Worm (Caenorhabditis elegans) whole organism, young adult: ENCODE results near the gene C29F3.7.

Source experiments
- F33H1.4 ChIP-seq: fragments of 200-800 bp; sonication (Bioruptor generic); IDR thresholded peaks from 2 replicates; pipeline ENCODE4 v1.3.6; 2022; ENCODE audit warnings: missing genetic modification reagents, missing genetic modification characterization, missing compliant biosample characterization
- F57C9.4 ChIP-seq: sonication (generic microtip); optimal IDR thresholded peaks from 2 replicates; lab custom pipeline; 2017; ENCODE audit warnings: mild to moderate bottlenecking, missing genetic modification characterization, missing compliant biosample characterization
- ama-1 ChIP-seq, 3 experiments: fragments of 150-350 bp in 1 of 3; sonication (generic microtip) in 2 of 3; optimal IDR thresholded peaks; 2 replicates each; lab custom pipeline; 2014 to 2018; ENCODE audit warnings: missing biosample characterization in 2 of 3, missing genetic modification characterization in 2 of 3, missing genetic modification reagents in 2 of 3
- ceh-91 ChIP-seq: fragments of 200-800 bp; sonication (Bioruptor generic); IDR thresholded peaks from 2 replicates; pipeline ENCODE4 v1.3.6; 2022; ENCODE audit warnings: missing genetic modification reagents, missing genetic modification characterization, missing compliant biosample characterization
- mel-28 ChIP-seq: sonication (generic microtip); optimal IDR thresholded peaks from 2 replicates; lab custom pipeline; 2016; ENCODE audit warnings: borderline replicate concordance, mild to moderate bottlenecking, missing genetic modification characterization, missing compliant biosample characterization
- nfyb-1 ChIP-seq: fragments of 200-800 bp; sonication (Bioruptor generic); IDR thresholded peaks from 2 replicates; pipeline ENCODE4 v1.3.6; 2022; ENCODE audit warnings: missing genetic modification reagents, missing genetic modification characterization, missing compliant biosample characterization
- nhr-120 ChIP-seq: fragments of 200-800 bp; sonication (Bioruptor generic); IDR thresholded peaks from 2 replicates; pipeline ENCODE4 v1.3.6; 2022; ENCODE audit warnings: missing genetic modification characterization, missing compliant biosample characterization
- snpc-1.3 ChIP-seq: sonication (generic microtip); optimal IDR thresholded peaks from 2 replicates; lab custom pipeline; 2017; ENCODE audit warnings: missing genetic modification characterization, mild to moderate bottlenecking, missing compliant biosample characterization, antibody characterized with exemption, moderate library complexity, missing genotype, missing genetic modification reagents; ENCODE audit not compliant: insufficient read depth
- tbx-9 ChIP-seq: sonication (generic microtip); optimal IDR thresholded peaks from 2 replicates; lab custom pipeline; 2016; ENCODE audit warnings: borderline replicate concordance, missing genetic modification characterization, inconsistent platforms, missing compliant biosample characterization

DNA sequence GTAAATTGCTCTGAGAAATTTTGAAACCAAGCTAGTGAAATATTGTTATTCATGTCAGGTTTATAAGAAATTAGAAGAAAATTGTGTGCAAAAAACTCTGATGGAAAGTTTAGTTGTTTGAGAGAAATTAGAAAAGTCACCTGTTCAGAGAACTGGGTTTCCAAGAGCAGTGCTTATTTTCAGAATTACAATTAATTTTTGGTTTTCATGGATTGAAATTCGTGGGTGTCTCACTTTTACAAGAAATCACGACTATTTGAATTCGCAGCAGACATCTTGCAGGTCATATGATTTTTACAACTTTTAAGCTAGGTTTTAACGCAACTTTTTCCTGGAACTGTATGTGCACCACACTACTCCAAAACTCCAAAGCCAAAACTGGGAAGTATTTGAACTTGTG is 45.7 kb upstream of the C29F3.7 start, which contains the start of gene srz-10:
- TF ChIP-seq F57C9.4 (tag; lab: Kevin White, UChicago) (no peak), snpc-1.3 (tag; lab: Kevin White, UChicago) (no peak), nhr-120 (GFP tag; lab: Robert Waterston, UW) (no peak), F33H1.4 (GFP tag; lab: Robert Waterston, UW) (no peak), ceh-91 (no peak), mel-28 (tag; lab: Kevin White, UChicago) (no peak), ama-1 (optimal IDR thresholded peaks at IDR 0.05; lab: Kevin White, UChicago) (no peak), ama-1 (GFP tag; optimal IDR thresholded peaks at IDR 0.05; lab: Kevin White, UChicago) (no peak), tbx-9 (no peak), nfyb-1 (no peak)
